Fruit fly (Drosophila melanogaster): Measurements from ENCODE around the gene CG9588.

CG9588 gene

dm6 chr3R:13709839-13710238, 33.4 kb upstream of the CG9588 start, which contains the start of gene Argp:
Argp (minus strand) TSS chr3R:13709939.
- TF ChIP-seq CTCF (optimal IDR thresholded peaks at IDR 0.05), result no peak
- TF ChIP-seq CG8478 (optimal IDR thresholded peaks at IDR 0.05), result no peak

dm6 chr3R:13706457-13706856, 30.0 kb upstream of the CG9588 start, which contains the start of gene Adgf-C:
Adgf-C (plus strand) TSS chr3R:13706757.
- TF ChIP-seq CTCF (optimal IDR thresholded peaks at IDR 0.05) (no peak), CG8478 (optimal IDR thresholded peaks at IDR 0.05) (no peak)

dm6 chr3R:13705292-13705885, 28.9 kb upstream of the CG9588 start, which contains the start of gene Adgf-D:
Adgf-D (minus strand) TSS chr3R:13705402.
- TF ChIP-seq CTCF (optimal IDR thresholded peaks at IDR 0.05) (no peak), CG8478 (optimal IDR thresholded peaks at IDR 0.05) (no peak)

dm6 chr3R:13700738-13701137, 24.3 kb upstream of the CG9588 start, which contains the start of gene f-cup:
f-cup (minus strand) TSS chr3R:13700838.
- no peak for TF ChIP-seq CTCF (optimal IDR thresholded peaks at IDR 0.05)
- TF ChIP-seq CG8478 (optimal IDR thresholded peaks at IDR 0.05), result no peak

dm6 chr3R:13700192-13700591, 23.7 kb upstream of the CG9588 start, which contains the start of gene ninaB:
ninaB (plus strand) TSS chr3R:13700565.
- TF ChIP-seq CG8478 (optimal IDR thresholded peaks at IDR 0.05) (no peak), CTCF (optimal IDR thresholded peaks at IDR 0.05) (no peak)

dm6 chr3R:13699350-13699749, 22.9 kb upstream of the CG9588 start:
- TF ChIP-seq CG8478 (optimal IDR thresholded peaks at IDR 0.05) (no peak), CTCF (optimal IDR thresholded peaks at IDR 0.05) (peak in 1 of 2 experiments; percentile 10)

DNA sequence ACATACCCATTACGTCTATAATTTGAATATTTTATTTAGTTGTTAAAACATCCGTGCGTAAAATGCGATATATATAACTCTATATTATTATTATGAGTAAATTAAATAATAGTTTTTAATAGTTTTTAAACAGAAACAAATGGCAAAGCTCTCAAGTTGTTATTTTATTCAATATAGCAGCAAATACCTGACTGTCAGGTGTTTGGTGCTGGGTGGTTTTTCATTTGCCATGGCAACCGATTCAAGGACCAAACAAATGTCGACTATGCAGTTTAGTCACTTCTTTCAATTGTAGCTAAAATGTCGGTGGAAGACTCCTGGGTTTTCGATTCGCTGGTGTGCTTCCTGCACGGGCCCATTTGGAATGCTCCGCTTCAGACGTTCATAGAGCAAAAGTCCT, 17.3 kb upstream of the CG9588 start, which contains the start of gene CG14367:
Gene CG14367 (plus strand): TSS at position 301 of the 400 bp plus-strand sequence.
- TF ChIP-seq CG8478 (optimal IDR thresholded peaks at IDR 0.05) (no peak), CTCF (optimal IDR thresholded peaks at IDR 0.05) (no peak)

DNA sequence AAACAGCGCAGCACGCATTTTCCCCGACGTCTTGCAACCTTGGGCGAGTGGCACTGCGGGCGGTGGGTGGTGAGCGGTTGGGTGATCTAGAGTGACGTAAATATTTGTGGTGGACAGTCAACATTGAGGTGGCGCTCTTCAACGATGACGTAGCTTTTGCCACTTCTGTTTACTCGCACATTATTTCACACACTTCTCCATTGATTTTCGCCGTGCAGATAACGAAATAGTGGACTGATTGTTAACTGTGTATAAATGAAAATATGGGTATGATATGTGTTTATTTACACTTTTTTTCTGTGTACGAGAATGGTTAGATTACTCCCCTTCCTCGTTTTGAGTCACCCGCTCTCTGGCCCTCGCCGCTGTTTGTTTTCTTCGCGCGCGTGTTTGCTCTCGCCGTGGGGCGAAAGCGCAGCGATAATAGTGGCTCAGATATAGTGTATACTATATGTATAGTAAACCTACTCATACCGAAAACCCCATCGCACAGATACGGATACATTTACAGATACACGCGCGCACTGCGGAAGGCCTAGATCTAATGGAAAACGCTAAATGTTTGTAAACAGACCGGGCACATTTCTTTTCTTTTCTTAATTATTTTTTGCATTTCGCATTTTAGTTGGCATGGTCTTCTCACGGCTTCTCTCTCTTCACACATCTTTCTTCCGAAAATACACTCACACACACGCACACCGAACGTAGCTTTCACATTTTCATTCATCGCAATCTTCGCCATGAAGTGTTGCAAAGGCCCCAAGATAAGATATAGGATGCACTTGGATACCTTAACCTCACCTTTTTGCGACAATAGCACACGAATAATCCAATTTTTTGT, 10.1 kb upstream of the CG9588 start, which contains the start of gene omd:
Gene omd (minus strand): TSS at position 840 of the 841 bp plus-strand sequence.
- TF ChIP-seq CTCF (optimal IDR thresholded peaks at IDR 0.05), result no peak

- TF ChIP-seq CG8478 (optimal IDR thresholded peaks at IDR 0.05), result no peak
- no peak for TF ChIP-seq CTCF (optimal IDR thresholded peaks at IDR 0.05)
Observed at dm6 chr3R:13685969-13686368, 9.5 kb upstream of the CG9588 start.

- TF ChIP-seq CTCF (optimal IDR thresholded peaks at IDR 0.05), result no peak
- no peak for TF ChIP-seq CG8478 (optimal IDR thresholded peaks at IDR 0.05)
Observed at dm6 chr3R:13684569-13685402, 8.3 kb upstream of the CG9588 start.

DNA sequence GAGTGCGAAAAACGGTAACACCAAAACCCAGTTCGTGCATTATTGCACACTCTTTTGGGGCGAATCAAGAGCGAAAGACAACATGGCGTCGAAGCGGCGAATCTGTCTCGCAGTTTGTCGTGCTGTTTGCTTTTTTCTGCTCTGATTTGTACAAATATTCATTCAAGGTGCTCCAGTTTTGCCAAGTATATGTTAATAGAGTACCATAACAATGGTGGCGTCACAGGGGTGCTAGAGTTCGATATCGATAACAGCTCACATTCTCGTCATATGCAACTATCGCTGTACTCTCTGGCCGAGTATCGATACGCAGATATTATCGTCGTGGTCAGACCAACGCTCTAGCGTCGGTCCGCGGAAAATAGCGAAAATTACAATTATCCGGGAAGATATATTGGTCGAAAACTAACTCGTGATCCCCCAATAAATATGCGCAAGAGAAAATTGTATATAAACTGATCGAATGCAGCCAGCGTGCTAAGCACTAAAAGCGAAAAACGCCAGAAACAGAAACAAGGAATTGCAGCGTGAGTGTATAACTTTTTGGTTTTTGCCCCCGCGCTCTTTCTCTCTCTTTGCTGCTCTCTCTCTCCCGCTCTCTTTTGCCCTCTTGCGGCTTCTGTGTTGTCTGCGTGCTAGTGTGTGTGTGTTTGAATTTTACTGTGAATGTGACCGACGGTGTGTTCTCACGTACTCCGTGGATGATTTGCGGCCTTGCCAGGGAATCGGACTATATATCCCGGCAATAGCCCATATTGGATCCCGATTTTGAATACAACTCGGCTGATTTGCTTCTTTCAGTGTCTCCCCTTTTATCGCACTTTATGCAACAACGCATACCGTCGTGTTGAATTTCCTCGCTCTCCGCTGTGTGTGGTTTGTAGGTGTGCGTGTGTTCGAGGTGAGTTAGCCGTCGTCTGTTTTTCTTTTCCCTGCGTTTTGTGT, 7.4 kb upstream of the CG9588 start, which contains the start of gene flfl:
Gene flfl (plus strand): TSS at position 298 of the 945 bp plus-strand sequence.
- peak in 1 of 2 experiments; percentile 10 for TF ChIP-seq CTCF (optimal IDR thresholded peaks at IDR 0.05)
- TF ChIP-seq CG8478 (optimal IDR thresholded peaks at IDR 0.05), result no peak

DNA sequence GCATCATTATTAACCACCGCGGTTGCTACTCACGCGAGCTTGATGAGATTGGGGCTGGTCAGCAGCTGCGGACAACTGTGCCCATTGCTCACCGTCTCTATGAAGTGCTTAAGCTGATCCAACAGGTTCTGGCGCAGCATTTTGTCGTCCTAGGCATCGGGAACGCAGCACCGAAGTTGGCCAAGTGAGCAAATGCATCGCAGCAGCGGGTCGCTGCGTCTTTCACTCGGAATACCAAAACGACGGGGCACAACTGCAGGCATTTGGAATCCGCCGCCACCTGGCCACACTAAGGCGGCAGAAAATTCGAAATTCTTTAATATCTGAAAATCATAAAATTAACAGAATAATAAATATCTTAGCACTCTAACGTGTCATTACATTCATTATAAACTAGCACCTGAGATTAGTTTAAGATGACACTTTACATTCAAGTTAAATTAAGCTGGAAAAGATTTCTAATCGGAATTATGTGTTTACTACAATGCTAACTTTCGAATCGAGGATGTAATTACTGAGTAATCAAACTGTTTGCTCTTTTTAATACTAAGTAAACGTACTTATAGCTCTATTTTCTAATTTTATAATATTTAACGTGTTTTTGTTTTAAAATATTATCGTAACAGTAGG, 6.6 kb upstream of the CG9588 start:
- TF ChIP-seq CTCF (optimal IDR thresholded peaks at IDR 0.05), result no peak
- no peak for TF ChIP-seq CG8478 (optimal IDR thresholded peaks at IDR 0.05)

DNA sequence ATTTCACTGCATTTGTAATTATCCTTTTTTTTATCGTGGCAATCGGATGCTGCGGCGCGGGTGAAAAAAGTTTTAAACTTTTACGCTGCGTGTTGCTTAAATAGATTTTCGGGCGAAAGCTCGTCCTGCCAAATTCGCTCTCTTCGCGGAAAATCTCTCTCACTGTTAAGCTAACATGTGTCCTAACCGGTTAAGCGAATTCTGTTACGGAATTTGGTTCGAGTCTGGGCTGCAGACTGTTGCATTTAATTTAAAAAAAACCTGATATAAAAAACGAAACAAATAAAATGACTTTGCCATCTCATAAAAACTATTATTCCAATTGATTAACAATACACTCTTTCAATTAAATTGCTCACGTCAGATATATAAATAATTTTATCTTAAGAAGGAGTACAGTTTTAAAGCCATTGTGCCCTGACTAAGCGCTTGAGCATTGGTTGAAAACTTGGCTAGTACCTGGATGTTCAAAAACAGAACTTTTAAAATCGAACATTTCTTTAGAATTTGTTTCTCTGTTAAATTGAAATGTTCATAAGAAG, 1.9 kb downstream of the CG9588 start, which contains the start of gene Task6:
Gene Task6 (minus strand): TSS at position 51 of the 542 bp plus-strand sequence.
- TF ChIP-seq CG8478 (optimal IDR thresholded peaks at IDR 0.05) (no peak), CTCF (optimal IDR thresholded peaks at IDR 0.05) (peak in 1 of 2 experiments; percentile 42)
